Fruit fly (Drosophila melanogaster) whole organism, embryonic: ENCODE results near the gene Rh2.

ENCODE experiments used
- Awh ChIP-seq: fragments of 200-800 bp; sonication (Bioruptor generic); IDR thresholded peaks from 2 replicates; pipeline ENCODE4, ENCODE4 v1.3.6; 2022; ENCODE audit warnings: missing biosample characterization, missing genetic modification characterization
- CG10431 ChIP-seq: fragments of 200-800 bp; sonication (Bioruptor generic); optimal IDR thresholded peaks from 3 replicates; lab custom pipeline; 2018; ENCODE audit warnings: missing biosample characterization, mild to moderate bottlenecking, missing genetic modification characterization
- CG13287 ChIP-seq: fragments of 200-800 bp; sonication (Bioruptor generic); IDR thresholded peaks from 2 replicates; pipeline ENCODE4 v1.3.6; 2022; ENCODE audit warnings: missing biosample characterization, missing genetic modification characterization; ENCODE audit not compliant: partially characterized antibody
- CG14860 ChIP-seq: fragments of 200-800 bp; sonication (Bioruptor generic); IDR thresholded peaks from 3 replicates; pipeline ENCODE4 v1.3.6; 2022; ENCODE audit warnings: missing biosample characterization, missing genetic modification characterization; ENCODE audit not compliant: partially characterized antibody
- CG15011 ChIP-seq: fragments of 200-800 bp; sonication (Bioruptor generic); optimal IDR thresholded peaks from 3 replicates; lab custom pipeline; 2018; ENCODE audit warnings: missing biosample characterization, mild to moderate bottlenecking, missing genetic modification characterization
- CG1647 ChIP-seq: fragments of 200-800 bp; sonication (Bioruptor generic); optimal IDR thresholded peaks from 3 replicates; lab custom pipeline; 2016; ENCODE audit warnings: missing biosample characterization, missing genetic modification characterization
- CG18476 ChIP-seq: fragments of 200-800 bp; sonication (Bioruptor generic); optimal IDR thresholded peaks from 2 replicates; lab custom pipeline; 2016; ENCODE audit warnings: missing biosample characterization, mild to moderate bottlenecking, missing genetic modification characterization
- CG34376 ChIP-seq: fragments of 200-800 bp; sonication (Bioruptor generic); optimal IDR thresholded peaks from 2 replicates; lab custom pipeline; 2018; ENCODE audit warnings: missing biosample characterization, mild to moderate bottlenecking, missing genetic modification characterization
- CG3726 ChIP-seq: fragments of 200-800 bp; sonication (Bioruptor generic); IDR thresholded peaks from 3 replicates; pipeline ENCODE4, ENCODE4 v1.3.6; 2022; ENCODE audit warnings: missing biosample characterization, missing genetic modification characterization
- CG43689 ChIP-seq: fragments of 200-800 bp; sonication (Bioruptor generic); IDR thresholded peaks from 2 replicates; pipeline ENCODE4 v1.3.6; 2022; ENCODE audit warnings: missing biosample characterization, missing genetic modification characterization
- CG4617 ChIP-seq: fragments of 200-800 bp; sonication (Bioruptor generic); optimal IDR thresholded peaks from 3 replicates; lab custom pipeline; 2016; ENCODE audit warnings: missing biosample characterization, missing genetic modification characterization, borderline replicate concordance
- CG4730 ChIP-seq: fragments of 200-800 bp; sonication (Bioruptor generic); IDR thresholded peaks from 2 replicates; pipeline ENCODE4 v1.3.6; 2022; ENCODE audit warnings: missing biosample characterization, missing genetic modification characterization
- CG6272 ChIP-seq: fragments of 200-800 bp; sonication (Bioruptor generic); IDR thresholded peaks from 2 replicates; pipeline ENCODE4 v1.3.6; 2022; ENCODE audit warnings: missing biosample characterization, missing genetic modification characterization
- CG7357 ChIP-seq: fragments of 200-800 bp; sonication (Bioruptor generic); IDR thresholded peaks from 3 replicates; pipeline ENCODE4 v1.3.6; 2022; ENCODE audit warnings: missing biosample characterization, missing genetic modification characterization
- CG7928 ChIP-seq: fragments of 200-800 bp; sonication (Bioruptor generic); optimal IDR thresholded peaks from 2 replicates; lab custom pipeline; 2017; ENCODE audit warnings: missing biosample characterization, mild to moderate bottlenecking, missing genetic modification characterization
- CG9876 ChIP-seq: fragments of 200-800 bp; sonication (Bioruptor generic); optimal IDR thresholded peaks from 2 replicates; lab custom pipeline; 2016; ENCODE audit warnings: missing biosample characterization, missing genetic modification characterization
- CkIIα-i1 ChIP-seq: fragments of 200-800 bp; sonication (Bioruptor generic); IDR thresholded peaks from 2 replicates; pipeline ENCODE4 v1.3.6; 2022; ENCODE audit warnings: missing biosample characterization, missing genetic modification characterization
- Deaf1 ChIP-seq: fragments of 200-800 bp; optimal IDR thresholded peaks from 3 replicates; lab custom pipeline; 2019; ENCODE audit warnings: missing biosample characterization, mild to moderate bottlenecking, missing genetic modification characterization, moderate library complexity
- Dfd ChIP-seq, 2 experiments: fragments of >200 bp; optimal IDR thresholded peaks; 2 replicates each; lab custom pipeline; 2017; ENCODE audit warnings: missing biosample characterization in 2 of 2, missing genetic modification characterization in 2 of 2
- Doc2 ChIP-seq: fragments of 200-800 bp; sonication (Bioruptor generic); IDR thresholded peaks from 2 replicates; pipeline ENCODE4 v1.3.6; 2022; ENCODE audit warnings: missing biosample characterization, missing genetic modification characterization
- Dref ChIP-seq: fragments of 200-800 bp; sonication (Bioruptor generic); IDR thresholded peaks from 2 replicates; pipeline ENCODE4 v1.3.6; 2022; ENCODE audit warnings: missing biosample characterization, missing genetic modification characterization
- H15 ChIP-seq: fragments of 200-800 bp; sonication (Bioruptor generic); IDR thresholded peaks from 3 replicates; pipeline ENCODE4 v1.3.6; 2022; ENCODE audit warnings: missing biosample characterization, missing genetic modification characterization
- NfI ChIP-seq: fragments of 200-800 bp; sonication (Bioruptor generic); optimal IDR thresholded peaks from 3 replicates; lab custom pipeline; 2018; ENCODE audit warnings: missing biosample characterization, mild to moderate bottlenecking, missing genetic modification characterization, moderate library complexity
- PHDP ChIP-seq: fragments of 200-800 bp; sonication (Bioruptor generic); optimal IDR thresholded peaks from 3 replicates; lab custom pipeline; 2018; ENCODE audit warnings: missing biosample characterization, mild to moderate bottlenecking, missing genetic modification characterization, moderate library complexity
- Sox102F ChIP-seq: fragments of 200-800 bp; sonication (Bioruptor generic); optimal IDR thresholded peaks from 2 replicates; lab custom pipeline; 2018; ENCODE audit warnings: missing biosample characterization, mild to moderate bottlenecking, missing genetic modification characterization, moderate library complexity
- Sry-δ ChIP-seq: fragments of 200-800 bp; sonication (Bioruptor generic); optimal IDR thresholded peaks from 2 replicates; lab custom pipeline; 2016; ENCODE audit warnings: missing biosample characterization, missing genetic modification characterization
- ac ChIP-seq: fragments of 200-800 bp; sonication (Bioruptor generic); optimal IDR thresholded peaks from 3 replicates; lab custom pipeline; 2017; ENCODE audit warnings: missing biosample characterization, mild to moderate bottlenecking, missing genetic modification characterization
- aop ChIP-seq: fragments of 200-800 bp; sonication (Bioruptor generic); IDR thresholded peaks from 2 replicates; pipeline ENCODE4 v1.3.6; 2022; ENCODE audit warnings: missing biosample characterization, missing genetic modification characterization
- ase ChIP-seq: fragments of 200-800 bp; sonication (Bioruptor generic); IDR thresholded peaks from 3 replicates; pipeline ENCODE4 v1.3.6; 2022; ENCODE audit warnings: missing biosample characterization, missing genetic modification characterization
- cato ChIP-seq: fragments of 200-800 bp; sonication (Bioruptor generic); optimal IDR thresholded peaks from 2 replicates; lab custom pipeline; 2016; ENCODE audit warnings: missing biosample characterization, missing genetic modification characterization, borderline replicate concordance
- chinmo ChIP-seq: fragments of 200-800 bp; sonication (Bioruptor generic); IDR thresholded peaks from 4 replicates; pipeline ENCODE4 v1.3.6; 2022; ENCODE audit warnings: missing biosample characterization, missing genetic modification characterization; ENCODE audit not compliant: partially characterized antibody
- ci ChIP-seq: fragments of 200-800 bp; sonication (Bioruptor generic); IDR thresholded peaks from 3 replicates; pipeline ENCODE4 v1.3.6; 2022; ENCODE audit warnings: missing biosample characterization, missing genetic modification characterization
- dan ChIP-seq: fragments of 200-800 bp; sonication (Bioruptor generic); IDR thresholded peaks from 2 replicates; pipeline ENCODE4 v1.3.6; 2022; ENCODE audit warnings: missing biosample characterization, missing genetic modification characterization
- dysf ChIP-seq: fragments of 200-800 bp; sonication (Bioruptor generic); IDR thresholded peaks from 3 replicates; pipeline ENCODE4 v1.3.6; 2022; ENCODE audit warnings: missing biosample characterization, missing genetic modification characterization
- emc ChIP-seq: fragments of 200-800 bp; sonication (Bioruptor generic); optimal IDR thresholded peaks from 2 replicates; lab custom pipeline; 2016; ENCODE audit warnings: missing biosample characterization, missing genetic modification characterization
- fd64A ChIP-seq: fragments of 200-800 bp; sonication (Bioruptor generic); optimal IDR thresholded peaks from 3 replicates; lab custom pipeline; 2018; ENCODE audit warnings: missing biosample characterization, mild to moderate bottlenecking, missing genetic modification characterization
- gfzf ChIP-seq: fragments of 200-800 bp; sonication (Bioruptor generic); optimal IDR thresholded peaks from 2 replicates; lab custom pipeline; 2016; ENCODE audit warnings: missing biosample characterization, mild to moderate bottlenecking, missing genetic modification characterization, moderate library complexity
- lab ChIP-seq: fragments of 200-800 bp; sonication (Bioruptor generic); optimal IDR thresholded peaks from 3 replicates; lab custom pipeline; 2017; ENCODE audit warnings: missing biosample characterization, missing genetic modification characterization, mild to moderate bottlenecking, moderate library complexity, missing genetic modification reagents
- luna ChIP-seq: fragments of 200-800 bp; sonication (Bioruptor generic); optimal IDR thresholded peaks from 2 replicates; lab custom pipeline; 2016; ENCODE audit warnings: missing biosample characterization, missing genetic modification characterization
- oc ChIP-seq: fragments of 200-800 bp; sonication (Bioruptor generic); optimal IDR thresholded peaks from 2 replicates; lab custom pipeline; 2018; ENCODE audit warnings: missing biosample characterization, mild to moderate bottlenecking, missing genetic modification characterization, moderate library complexity
- sim ChIP-seq: fragments of 200-800 bp; sonication (Bioruptor generic); IDR thresholded peaks from 2 replicates; pipeline ENCODE4 v1.3.6; 2022; ENCODE audit warnings: missing biosample characterization, missing genetic modification characterization
- stwl ChIP-seq: fragments of 200-800 bp; sonication (Bioruptor generic); optimal IDR thresholded peaks from 3 replicates; lab custom pipeline; 2018; ENCODE audit warnings: missing biosample characterization, mild to moderate bottlenecking, missing genetic modification characterization, moderate library complexity
- trh ChIP-seq: fragments of 200-800 bp; sonication (Bioruptor generic); optimal IDR thresholded peaks from 2 replicates; lab custom pipeline; 2016; ENCODE audit warnings: missing biosample characterization, missing genetic modification characterization
- tup ChIP-seq: fragments of 200-800 bp; sonication (Bioruptor generic); optimal IDR thresholded peaks from 2 replicates; lab custom pipeline; 2016; ENCODE audit warnings: missing biosample characterization, mild to moderate bottlenecking, missing genetic modification characterization, moderate library complexity
- wek ChIP-seq: fragments of 200-800 bp; sonication (Bioruptor generic); optimal IDR thresholded peaks from 3 replicates; lab custom pipeline; 2018; ENCODE audit warnings: missing biosample characterization, mild to moderate bottlenecking, missing genetic modification characterization, moderate library complexity
- zfh2 ChIP-seq: fragments of 200-800 bp; sonication (Bioruptor generic); optimal IDR thresholded peaks from 2 replicates; lab custom pipeline; 2016; ENCODE audit warnings: missing biosample characterization, missing genetic modification characterization

Gene Rh2

dm6 chr3R:18928918-18929705 lies 29.9 kb downstream of the Rh2 start, which contains the start of gene CG42613 (continued):
- no peak for TF ChIP-seq CG43689 (GFP tag; lab: Robert Waterston, UW)
- TF ChIP-seq CG3726 (GFP tag; lab: Robert Waterston, UW) = 0 out of 3 replicates have a peak, but pooled peaks have one; percentile 58
- TF ChIP-seq CG7928 (GFP tag; lab: Kevin White, UChicago) = peak; percentile 23
- TF ChIP-seq fd64A (GFP tag; lab: Kevin White, UChicago) = peak; percentile 80
- no peak for TF ChIP-seq Doc2
- TF ChIP-seq Sry-δ (GFP tag; lab: Kevin White, UChicago) = peak; percentile 83
- TF ChIP-seq Deaf1 (tag; lab: Kevin White, UChicago) = peak; percentile 72
- TF ChIP-seq CG7357 (GFP tag; lab: Robert Waterston, UW) = no peak
- peak; percentile 81 for TF ChIP-seq lab (GFP tag; lab: Kevin White, UChicago)
- no peak for TF ChIP-seq Dfd (GFP tag; optimal IDR thresholded peaks at IDR 0.05; lab: Kevin White, UChicago)
- TF ChIP-seq NfI = peak; percentile 82
- TF ChIP-seq wek (GFP tag; lab: Kevin White, UChicago) = peak; percentile 81
- peak; percentile 94 for TF ChIP-seq ci
- peak; percentile 52 for TF ChIP-seq PHDP (tag; lab: Kevin White, UChicago)
- TF ChIP-seq luna (GFP tag; lab: Kevin White, UChicago) = no peak
- peak; percentile 53; the same call in 1 of the 3 replicates for TF ChIP-seq H15 (GFP tag; lab: Robert Waterston, UW)
- TF ChIP-seq zfh2 (GFP tag; lab: Kevin White, UChicago) = peak; percentile 9
- TF ChIP-seq stwl (tag; lab: Kevin White, UChicago) = peak; percentile 98
- no peak for TF ChIP-seq emc (GFP tag; lab: Kevin White, UChicago)
- no peak for TF ChIP-seq ac (GFP tag; lab: Kevin White, UChicago)
- 0 out of 4 replicates have a peak, but pooled peaks have one; percentile 48 for TF ChIP-seq chinmo (GFP tag; lab: Robert Waterston, UW)
- no peak for TF ChIP-seq trh (GFP tag; lab: Kevin White, UChicago)
- TF ChIP-seq CG10431 = peak; percentile 30
- TF ChIP-seq Dref (GFP tag; lab: Robert Waterston, UW) = peak; percentile 61
- TF ChIP-seq CG14860 (GFP tag; lab: Robert Waterston, UW) = no peak
- peak; percentile 19 for TF ChIP-seq oc (tag; lab: Kevin White, UChicago)
- TF ChIP-seq CG4617 = no peak
- TF ChIP-seq aop (GFP tag; lab: Robert Waterston, UW) = peak; percentile 75
- TF ChIP-seq CG13287 (GFP tag; lab: Robert Waterston, UW) = 0 out of 2 replicates have a peak, but pooled peaks have one; percentile 56
- peak; percentile 42; the same call in 1 of the 2 replicates for TF ChIP-seq Awh (GFP tag; lab: Robert Waterston, UW)
- no peak for TF ChIP-seq dan (GFP tag; lab: Robert Waterston, UW)
- TF ChIP-seq cato (GFP tag; lab: Kevin White, UChicago) = no peak
- TF ChIP-seq CkIIα-i1 (GFP tag; lab: Robert Waterston, UW) = no peak
- no peak for TF ChIP-seq CG18476 (GFP tag; lab: Kevin White, UChicago)
- TF ChIP-seq CG15011 (GFP tag; lab: Kevin White, UChicago) = no peak
- TF ChIP-seq CG9876 (GFP tag; lab: Kevin White, UChicago) = peak; percentile 19
- TF ChIP-seq ase (GFP tag; lab: Robert Waterston, UW) = peak; percentile 71
- TF ChIP-seq CG1647 (GFP tag; lab: Kevin White, UChicago) = no peak
- TF ChIP-seq Sox102F = peak; percentile 17
- TF ChIP-seq CG4730 (GFP tag; lab: Robert Waterston, UW) = peak; percentile 55
- peak; percentile 1 for TF ChIP-seq gfzf
- TF ChIP-seq CG34376 (GFP tag; lab: Kevin White, UChicago) = peak; percentile 21
- TF ChIP-seq CG6272 (GFP tag; lab: Robert Waterston, UW) = peak; percentile 23; the same call in 1 of the 2 replicates
- peak; percentile 45; the same call in 2 of the 3 replicates for TF ChIP-seq dysf (GFP tag; lab: Robert Waterston, UW)
- TF ChIP-seq tup (GFP tag; lab: Kevin White, UChicago) = no peak
- no peak for TF ChIP-seq sim (GFP tag; lab: Robert Waterston, UW)
- TF ChIP-seq, all 482 proteins: peak for 326
